Worm (Caenorhabditis elegans): ENCODE measurements around the gene Y73B6BL.37.

The Y73B6BL.37 gene

DNA sequence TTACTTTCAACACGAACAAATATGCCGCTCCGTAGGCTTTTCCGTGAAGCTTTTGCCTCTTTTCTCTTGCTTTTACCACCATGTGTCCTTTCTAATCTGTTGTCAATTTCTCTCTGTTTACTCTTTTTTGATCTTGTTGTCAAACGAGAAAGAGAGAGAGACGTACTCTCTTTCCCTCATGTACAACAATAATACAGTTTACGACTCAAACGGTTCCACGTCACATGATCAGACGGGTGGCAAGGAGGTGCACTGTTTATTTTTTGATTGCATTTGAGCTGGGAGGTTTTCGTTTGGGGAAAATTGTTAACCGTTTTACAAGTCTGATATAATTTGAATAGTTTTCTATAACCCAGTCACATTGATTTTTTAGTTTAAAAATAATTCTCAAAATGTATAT, 13.7 kb downstream of the Y73B6BL.37 start:
- no peak for TF ChIP-seq ets-7 (tag; optimal IDR thresholded peaks at IDR 0.05)
- no peak for TF ChIP-seq scrt-1 (GFP tag; IDR thresholded peaks at IDR 0.05)
- no peak for TF ChIP-seq tbx-37 (GFP tag; conservative IDR thresholded peaks at IDR 0.05)
- TF ChIP-seq tra-4 (tag; optimal IDR thresholded peaks at IDR 0.05) = no peak
- no peak for TF ChIP-seq F13C5.2 (tag; optimal IDR thresholded peaks at IDR 0.05)
- no peak for TF ChIP-seq ceh-36 (tag; optimal IDR thresholded peaks at IDR 0.05)
- TF ChIP-seq sea-1 (GFP tag; conservative IDR thresholded peaks at IDR 0.05) = no peak
- no peak for TF ChIP-seq hnd-1 (tag; optimal IDR thresholded peaks at IDR 0.05)
- no peak for TF ChIP-seq tbx-11 (GFP tag; IDR thresholded peaks at IDR 0.05)
- TF ChIP-seq flt-1 (GFP tag; IDR thresholded peaks at IDR 0.05) = no peak
- no peak for TF ChIP-seq pes-1 (GFP tag; IDR thresholded peaks at IDR 0.05)
- TF ChIP-seq hmbx-1 (tag; optimal IDR thresholded peaks at IDR 0.05) = no peak
- TF ChIP-seq hmg-4 (GFP tag; optimal IDR thresholded peaks at IDR 0.05) = no peak
- no peak for TF ChIP-seq ceh-13 (GFP tag; optimal IDR thresholded peaks at IDR 0.05)
- TF ChIP-seq aly-1 (tag; optimal IDR thresholded peaks at IDR 0.05) = no peak
- TF ChIP-seq B0310.2 (tag; optimal IDR thresholded peaks at IDR 0.05) = no peak
- no peak for TF ChIP-seq ama-1 (optimal IDR thresholded peaks at IDR 0.05)

DNA sequence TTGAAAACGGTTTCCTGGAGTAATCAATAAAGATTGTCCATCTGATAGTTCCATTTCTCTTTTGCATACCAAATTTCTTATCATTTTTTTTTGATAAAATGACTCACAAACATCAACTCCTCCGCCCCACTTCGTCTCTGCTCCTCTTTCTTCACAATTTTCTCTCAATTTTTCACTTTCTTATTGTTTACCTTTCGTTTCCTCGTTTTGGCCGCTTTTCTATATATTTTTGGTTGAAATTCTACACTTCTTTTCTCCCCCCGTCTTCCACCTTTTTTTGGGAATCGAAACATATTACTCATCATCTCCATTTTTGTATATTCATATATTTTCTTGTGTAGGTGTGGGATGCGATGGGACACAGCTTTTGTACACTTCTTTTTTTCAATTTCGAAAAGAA, 15.6 kb downstream of the Y73B6BL.37 start:
- TF ChIP-seq hmbx-1 (tag; optimal IDR thresholded peaks at IDR 0.05) (no peak), ceh-13 (GFP tag; optimal IDR thresholded peaks at IDR 0.05) (no peak), scrt-1 (GFP tag; IDR thresholded peaks at IDR 0.05) (no peak), aly-1 (tag; optimal IDR thresholded peaks at IDR 0.05) (no peak), hmg-4 (GFP tag; optimal IDR thresholded peaks at IDR 0.05) (no peak), sea-1 (GFP tag; conservative IDR thresholded peaks at IDR 0.05) (no peak), ama-1 (optimal IDR thresholded peaks at IDR 0.05) (no peak), F13C5.2 (tag; optimal IDR thresholded peaks at IDR 0.05) (no peak), pes-1 (GFP tag; IDR thresholded peaks at IDR 0.05) (no peak), B0310.2 (tag; optimal IDR thresholded peaks at IDR 0.05) (no peak), tbx-37 (GFP tag; conservative IDR thresholded peaks at IDR 0.05) (no peak), hnd-1 (tag; optimal IDR thresholded peaks at IDR 0.05) (no peak), ceh-36 (tag; optimal IDR thresholded peaks at IDR 0.05) (no peak), tra-4 (tag; optimal IDR thresholded peaks at IDR 0.05) (no peak), ets-7 (tag; optimal IDR thresholded peaks at IDR 0.05) (no peak), tbx-11 (GFP tag; IDR thresholded peaks at IDR 0.05) (no peak), flt-1 (GFP tag; IDR thresholded peaks at IDR 0.05) (no peak)

ce11 chrIV:6506424-6506823, 19.3 kb downstream of the Y73B6BL.37 start, which contains the start of gene pqn-89:
TSS of gene pqn-89 (plus strand) at chrIV:6506724.
- TF ChIP-seq hmbx-1 (tag; optimal IDR thresholded peaks at IDR 0.05) (no peak), aly-1 (tag; optimal IDR thresholded peaks at IDR 0.05) (no peak), flt-1 (GFP tag; IDR thresholded peaks at IDR 0.05) (no peak), hmg-4 (GFP tag; optimal IDR thresholded peaks at IDR 0.05) (no peak), ets-7 (tag; optimal IDR thresholded peaks at IDR 0.05) (no peak), tra-4 (tag; optimal IDR thresholded peaks at IDR 0.05) (no peak), tbx-11 (GFP tag; IDR thresholded peaks at IDR 0.05) (no peak), hnd-1 (tag; optimal IDR thresholded peaks at IDR 0.05) (no peak), F13C5.2 (tag; optimal IDR thresholded peaks at IDR 0.05) (no peak), B0310.2 (tag; optimal IDR thresholded peaks at IDR 0.05) (no peak), ama-1 (optimal IDR thresholded peaks at IDR 0.05) (no peak), ceh-13 (GFP tag; optimal IDR thresholded peaks at IDR 0.05) (no peak), pes-1 (GFP tag; IDR thresholded peaks at IDR 0.05) (no peak), sea-1 (GFP tag; conservative IDR thresholded peaks at IDR 0.05) (no peak), ceh-36 (tag; optimal IDR thresholded peaks at IDR 0.05) (no peak), scrt-1 (GFP tag; IDR thresholded peaks at IDR 0.05) (no peak)

DNA sequence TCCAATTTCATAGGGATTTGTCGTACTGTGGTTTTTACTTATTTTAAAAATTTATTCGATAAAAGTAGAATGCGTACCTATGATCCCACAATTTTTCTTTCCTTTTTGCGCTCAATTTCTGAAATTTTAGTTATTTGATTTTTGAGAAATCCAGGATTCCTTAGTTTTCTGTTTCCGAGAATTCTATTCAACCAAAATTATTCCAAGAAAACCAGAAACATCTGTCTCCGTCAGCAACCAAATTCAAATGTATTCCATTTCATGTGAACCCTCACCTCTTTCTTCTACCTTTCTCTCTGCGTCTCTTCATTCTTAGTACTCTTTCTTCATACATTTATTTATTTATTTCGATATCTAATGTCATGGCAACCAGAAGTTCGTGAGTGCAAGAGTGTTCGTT, 24.6 kb downstream of the Y73B6BL.37 start:
- TF ChIP-seq tra-4 (tag; optimal IDR thresholded peaks at IDR 0.05) (no peak), ama-1 (optimal IDR thresholded peaks at IDR 0.05) (no peak), aly-1 (tag; optimal IDR thresholded peaks at IDR 0.05) (no peak), pes-1 (GFP tag; IDR thresholded peaks at IDR 0.05) (no peak), tbx-11 (GFP tag; IDR thresholded peaks at IDR 0.05) (no peak)

ce11 chrIV:6514700-6515099, 27.6 kb downstream of the Y73B6BL.37 start:
- no peak for TF ChIP-seq ets-7 (tag; optimal IDR thresholded peaks at IDR 0.05)
- TF ChIP-seq scrt-1 (GFP tag; IDR thresholded peaks at IDR 0.05) = no peak
- TF ChIP-seq tra-4 (tag; optimal IDR thresholded peaks at IDR 0.05) = no peak
- TF ChIP-seq ceh-13 (GFP tag; optimal IDR thresholded peaks at IDR 0.05) = no peak
- no peak for TF ChIP-seq sea-1 (GFP tag; conservative IDR thresholded peaks at IDR 0.05)
- no peak for TF ChIP-seq ceh-36 (tag; optimal IDR thresholded peaks at IDR 0.05)
- no peak for TF ChIP-seq hmg-4 (GFP tag; optimal IDR thresholded peaks at IDR 0.05)
- TF ChIP-seq hmbx-1 (tag; optimal IDR thresholded peaks at IDR 0.05) = no peak
- TF ChIP-seq aly-1 (tag; optimal IDR thresholded peaks at IDR 0.05) = no peak
- no peak for TF ChIP-seq flt-1 (GFP tag; IDR thresholded peaks at IDR 0.05)
- TF ChIP-seq ama-1 (optimal IDR thresholded peaks at IDR 0.05) = no peak
- no peak for TF ChIP-seq F13C5.2 (tag; optimal IDR thresholded peaks at IDR 0.05)
- TF ChIP-seq tbx-11 (GFP tag; IDR thresholded peaks at IDR 0.05) = no peak
- TF ChIP-seq hnd-1 (tag; optimal IDR thresholded peaks at IDR 0.05) = no peak
- no peak for TF ChIP-seq B0310.2 (tag; optimal IDR thresholded peaks at IDR 0.05)

ce11 chrIV:6517859-6518258, 30.7 kb downstream of the Y73B6BL.37 start, which contains the start of gene C01G5.7:
TSS of gene C01G5.7 (plus strand) at chrIV:6518159.
- no peak for TF ChIP-seq tra-4 (tag; optimal IDR thresholded peaks at IDR 0.05)

DNA sequence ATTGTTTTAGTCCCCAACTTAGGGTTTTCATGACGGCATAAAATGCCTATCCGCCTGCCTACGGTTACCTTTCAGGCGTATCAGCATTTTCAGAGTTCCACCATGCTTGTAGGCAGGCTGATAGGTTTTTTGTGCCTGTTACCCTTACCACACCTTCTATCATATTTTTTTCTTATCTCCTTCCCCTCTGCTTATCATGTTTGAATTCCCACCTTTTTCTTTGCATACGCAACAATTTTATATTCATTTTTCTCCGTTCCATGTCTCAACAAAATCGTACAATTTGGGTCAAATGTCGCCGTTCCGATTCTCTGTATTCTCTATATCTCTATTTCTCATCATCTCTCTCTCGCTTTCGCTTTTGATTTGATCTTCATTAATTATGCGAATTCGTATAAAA, 32.4 kb downstream of the Y73B6BL.37 start, which contains the start of gene C01G5.9:
TSS of gene C01G5.9 (plus strand) at position 301 of the 400 bp plus-strand sequence.
- no peak for TF ChIP-seq F13C5.2 (tag; optimal IDR thresholded peaks at IDR 0.05)
- no peak for TF ChIP-seq hmbx-1 (tag; optimal IDR thresholded peaks at IDR 0.05)
- TF ChIP-seq hnd-1 (tag; optimal IDR thresholded peaks at IDR 0.05) = no peak

ce11 chrIV:6522305-6522917, 35.3 kb downstream of the Y73B6BL.37 start, which contains the start of gene ddi-1:
TSS of gene ddi-1 (plus strand) at chrIV:6522867.
- TF ChIP-seq scrt-1 (GFP tag; IDR thresholded peaks at IDR 0.05) (no peak), ceh-36 (tag; optimal IDR thresholded peaks at IDR 0.05) (no peak), ets-7 (tag; optimal IDR thresholded peaks at IDR 0.05) (no peak), B0310.2 (tag; optimal IDR thresholded peaks at IDR 0.05) (no peak), pes-1 (GFP tag; IDR thresholded peaks at IDR 0.05) (no peak), tra-4 (tag; optimal IDR thresholded peaks at IDR 0.05) (no peak), tbx-37 (GFP tag; conservative IDR thresholded peaks at IDR 0.05) (no peak), hmbx-1 (tag; optimal IDR thresholded peaks at IDR 0.05) (no peak), F13C5.2 (tag; optimal IDR thresholded peaks at IDR 0.05) (no peak), aly-1 (tag; optimal IDR thresholded peaks at IDR 0.05) (no peak), hmg-4 (GFP tag; optimal IDR thresholded peaks at IDR 0.05) (no peak), ama-1 (optimal IDR thresholded peaks at IDR 0.05) (no peak), tbx-11 (GFP tag; IDR thresholded peaks at IDR 0.05) (no peak), flt-1 (GFP tag; IDR thresholded peaks at IDR 0.05) (no peak)

Measured in whole organism, early embryonic.